Fruit fly (Drosophila melanogaster): ENCODE results near the gene Ssu72.

Ssu72 gene

dm6 chrX:19663196-19663858 is 1.0 kb upstream of the Ssu72 start:
- TF ChIP-seq cnc (optimal IDR thresholded peaks at IDR 0.05) (no peak), cic (GFP tag; optimal IDR thresholded peaks at IDR 0.05) (no peak), CG12768 (GFP tag; optimal IDR thresholded peaks at IDR 0.05) (no peak), kay (GFP tag; ENCODE audit: borderline replicate concordance) (no peak), ovo (GFP tag; optimal IDR thresholded peaks at IDR 0.05) (peak; percentile 19), Mnt (GFP tag; optimal IDR thresholded peaks at IDR 0.05) (no peak), CG11617 (GFP tag; optimal IDR thresholded peaks at IDR 0.05) (peak; percentile 60), CG14711 (tag; optimal IDR thresholded peaks at IDR 0.05) (no peak), CG5204 (GFP tag; optimal IDR thresholded peaks at IDR 0.05) (peak; percentile 50), CG1620 (GFP tag; optimal IDR thresholded peaks at IDR 0.05) (no peak), Clk (GFP tag; optimal IDR thresholded peaks at IDR 0.05) (no peak), tj (GFP tag; optimal IDR thresholded peaks at IDR 0.05) (peak; percentile 17), CG33017 (tag; optimal IDR thresholded peaks at IDR 0.05) (no peak), pad (GFP tag; optimal IDR thresholded peaks at IDR 0.05) (peak; percentile 8), bab1 (GFP tag; optimal IDR thresholded peaks at IDR 0.05) (no peak), CG7101 (tag; optimal IDR thresholded peaks at IDR 0.05) (peak; percentile 47), Crg-1 (GFP tag; optimal IDR thresholded peaks at IDR 0.05) (no peak), CG7045 (GFP tag; optimal IDR thresholded peaks at IDR 0.05) (peak; percentile 17), Hr96 (GFP tag; optimal IDR thresholded peaks at IDR 0.05) (no peak), toe (GFP tag; optimal IDR thresholded peaks at IDR 0.05) (no peak)

- no peak for TF ChIP-seq kay (GFP tag; ENCODE audit: borderline replicate concordance)
- peak; percentile 72 for TF ChIP-seq bab1 (GFP tag; optimal IDR thresholded peaks at IDR 0.05)
- TF ChIP-seq Crg-1 (GFP tag; optimal IDR thresholded peaks at IDR 0.05): no peak
- TF ChIP-seq CG1620 (GFP tag; optimal IDR thresholded peaks at IDR 0.05): peak; percentile 49
- TF ChIP-seq CG7045 (GFP tag; optimal IDR thresholded peaks at IDR 0.05): no peak
- peak; percentile 48 for TF ChIP-seq tj (GFP tag; optimal IDR thresholded peaks at IDR 0.05)
- peak; percentile 99 for TF ChIP-seq cic (GFP tag; optimal IDR thresholded peaks at IDR 0.05)
- no peak for TF ChIP-seq CG5204 (GFP tag; optimal IDR thresholded peaks at IDR 0.05)
- TF ChIP-seq CG7101 (tag; optimal IDR thresholded peaks at IDR 0.05): peak; percentile 31
- TF ChIP-seq Mnt (GFP tag; optimal IDR thresholded peaks at IDR 0.05): peak; percentile 72
- TF ChIP-seq toe (GFP tag; optimal IDR thresholded peaks at IDR 0.05): peak; percentile 2
- peak; percentile 24 for TF ChIP-seq CG11617 (GFP tag; optimal IDR thresholded peaks at IDR 0.05)
- no peak for TF ChIP-seq Clk (GFP tag; optimal IDR thresholded peaks at IDR 0.05)
- TF ChIP-seq pad (GFP tag; optimal IDR thresholded peaks at IDR 0.05): no peak
- TF ChIP-seq ovo (GFP tag; optimal IDR thresholded peaks at IDR 0.05): no peak
- peak; percentile 28 for TF ChIP-seq CG12768 (GFP tag; optimal IDR thresholded peaks at IDR 0.05)
- TF ChIP-seq Hr96 (GFP tag; optimal IDR thresholded peaks at IDR 0.05): peak; percentile 43
- no peak for TF ChIP-seq CG33017 (tag; optimal IDR thresholded peaks at IDR 0.05)
- TF ChIP-seq cnc (optimal IDR thresholded peaks at IDR 0.05): no peak
Observed at dm6 chrX:19665684-19666141, 1.4 kb downstream of the Ssu72 start.

dm6 chrX:19666991-19667409 is 2.6 kb downstream of the Ssu72 start, which contains the start of gene Zw:
Gene Zw (plus strand): TSS chrX:19667252.
- TF ChIP-seq CG7045 (GFP tag; optimal IDR thresholded peaks at IDR 0.05) (peak; percentile 24), CG1620 (GFP tag; optimal IDR thresholded peaks at IDR 0.05) (peak; percentile 80), toe (GFP tag; optimal IDR thresholded peaks at IDR 0.05) (peak; percentile 35), CG7101 (tag; optimal IDR thresholded peaks at IDR 0.05) (peak; percentile 63), CG12768 (GFP tag; optimal IDR thresholded peaks at IDR 0.05) (peak; percentile 45), cnc (optimal IDR thresholded peaks at IDR 0.05) (no peak), Hr96 (GFP tag; optimal IDR thresholded peaks at IDR 0.05) (peak; percentile 79), CG5204 (GFP tag; optimal IDR thresholded peaks at IDR 0.05) (peak; percentile 46), ovo (GFP tag; optimal IDR thresholded peaks at IDR 0.05) (no peak), Crg-1 (GFP tag; optimal IDR thresholded peaks at IDR 0.05) (no peak), CG11617 (GFP tag; optimal IDR thresholded peaks at IDR 0.05) (peak; percentile 25), CG33017 (tag; optimal IDR thresholded peaks at IDR 0.05) (no peak), bab1 (GFP tag; optimal IDR thresholded peaks at IDR 0.05) (peak; percentile 68), pad (GFP tag; optimal IDR thresholded peaks at IDR 0.05) (peak; percentile 51), kay (GFP tag; ENCODE audit: borderline replicate concordance) (peak; percentile 61), cic (GFP tag; optimal IDR thresholded peaks at IDR 0.05) (peak; percentile 84), CG14711 (tag; optimal IDR thresholded peaks at IDR 0.05) (peak; percentile 43), Clk (GFP tag; optimal IDR thresholded peaks at IDR 0.05) (peak; percentile 8), Mnt (GFP tag; optimal IDR thresholded peaks at IDR 0.05) (peak; percentile 69), tj (GFP tag; optimal IDR thresholded peaks at IDR 0.05) (peak; percentile 71)

- TF ChIP-seq CG5204 (GFP tag; optimal IDR thresholded peaks at IDR 0.05) (no peak), cic (GFP tag; optimal IDR thresholded peaks at IDR 0.05) (peak; percentile 11)
Observed at dm6 chrX:19667444-19668104, 3.2 kb downstream of the Ssu72 start.

- TF ChIP-seq toe (GFP tag; optimal IDR thresholded peaks at IDR 0.05) (peak; percentile 91), CG1620 (GFP tag; optimal IDR thresholded peaks at IDR 0.05) (peak; percentile 96), cic (GFP tag; optimal IDR thresholded peaks at IDR 0.05) (peak; percentile 44), CG33017 (tag; optimal IDR thresholded peaks at IDR 0.05) (peak; percentile 93), CG11617 (GFP tag; optimal IDR thresholded peaks at IDR 0.05) (peak; percentile 94), Hr96 (GFP tag; optimal IDR thresholded peaks at IDR 0.05) (peak; percentile 98), CG7045 (GFP tag; optimal IDR thresholded peaks at IDR 0.05) (peak; percentile 91), kay (GFP tag; ENCODE audit: borderline replicate concordance) (peak; percentile 99), Clk (GFP tag; optimal IDR thresholded peaks at IDR 0.05) (peak; percentile 84), Crg-1 (GFP tag; optimal IDR thresholded peaks at IDR 0.05) (peak; percentile 93), CG5204 (GFP tag; optimal IDR thresholded peaks at IDR 0.05) (peak; percentile 95), cnc (optimal IDR thresholded peaks at IDR 0.05) (no peak), CG14711 (tag; optimal IDR thresholded peaks at IDR 0.05) (peak; percentile 88), CG7101 (tag; optimal IDR thresholded peaks at IDR 0.05) (peak; percentile 98), tj (GFP tag; optimal IDR thresholded peaks at IDR 0.05) (peak; percentile 81), Mnt (GFP tag; optimal IDR thresholded peaks at IDR 0.05) (peak; percentile 94), ovo (GFP tag; optimal IDR thresholded peaks at IDR 0.05) (peak; percentile 91), bab1 (GFP tag; optimal IDR thresholded peaks at IDR 0.05) (peak; percentile 90), pad (GFP tag; optimal IDR thresholded peaks at IDR 0.05) (peak; percentile 83), CG12768 (GFP tag; optimal IDR thresholded peaks at IDR 0.05) (peak; percentile 96)
Observed at dm6 chrX:19668405-19668804, 4.0 kb downstream of the Ssu72 start.

All from whole organism, adult.